Worm (Caenorhabditis elegans): Measurements from ENCODE around the gene Y34B4A.2.
A peak's percentile ranks its signal among the peaks of the same experiment; 100 is the strongest.

The Y34B4A.2 gene

ce11 chrX:5311174-5311573, 31.9 kb downstream of the Y34B4A.2 start:
- TF ChIP-seq cebp-1 (GFP tag; IDR thresholded peaks at IDR 0.05) (no peak), cebp-1 (tag; optimal IDR thresholded peaks at IDR 0.05) (no peak), zfh-2 (GFP tag; conservative IDR thresholded peaks at IDR 0.05) (no peak), F57A8.1 (GFP tag; optimal IDR thresholded peaks at IDR 0.05) (no peak), tbx-9 (tag; optimal IDR thresholded peaks at IDR 0.05; ENCODE audit: borderline replicate concordance) (no peak), hmg-20 (GFP tag; IDR thresholded peaks at IDR 0.05) (no peak), hrde-1 (tag; optimal IDR thresholded peaks at IDR 0.05; ENCODE audit: borderline replicate concordance) (no peak)

- TF ChIP-seq unc-62 (GFP tag; optimal IDR thresholded peaks at IDR 0.05) (no peak), madf-3 (GFP tag; IDR thresholded peaks at IDR 0.05) (0 out of 2 replicates have a peak, but pooled peaks have one; percentile 22), mcd-1 (GFP tag; IDR thresholded peaks at IDR 0.05) (no peak), ama-1 (optimal IDR thresholded peaks at IDR 0.05) (no peak), ama-1 (GFP tag; optimal IDR thresholded peaks at IDR 0.05) (peak; percentile 77 to 84), ztf-6 (GFP tag; IDR thresholded peaks at IDR 0.05) (no peak), ZK185.1 (tag; optimal IDR thresholded peaks at IDR 0.05; ENCODE audit: poor library complexity, severe bottlenecking) (peak; percentile 84), lag-1 (GFP tag; IDR thresholded peaks at IDR 0.05) (0 out of 2 replicates have a peak, but pooled peaks have one; percentile 36), nhr-27 (tag; optimal IDR thresholded peaks at IDR 0.05) (no peak), egrh-3 (GFP tag; IDR thresholded peaks at IDR 0.05) (no peak), hmg-20 (GFP tag; IDR thresholded peaks at IDR 0.05) (peak; percentile 76), nhr-120 (GFP tag; IDR thresholded peaks at IDR 0.05) (0 out of 2 replicates have a peak, but pooled peaks have one; percentile 36), snpc-3.4 (tag; optimal IDR thresholded peaks at IDR 0.05) (peak; percentile 86), C17E4.6 (GFP tag; IDR thresholded peaks at IDR 0.05) (no peak), attf-6 (GFP tag; IDR thresholded peaks at IDR 0.05) (no peak), lin-35 (GFP tag; optimal IDR thresholded peaks at IDR 0.05) (peak in 1 of 3 experiments; percentile 57), B0336.3 (GFP tag; IDR thresholded peaks at IDR 0.05) (no peak), madf-6 (GFP tag; IDR thresholded peaks at IDR 0.05) (no peak), ztf-22 (GFP tag; optimal IDR thresholded peaks at IDR 0.05) (no peak), ets-4 (GFP tag; optimal IDR thresholded peaks at IDR 0.05) (no peak), dox-1 (GFP tag; IDR thresholded peaks at IDR 0.05) (no peak), rec-8 (tag; optimal IDR thresholded peaks at IDR 0.05) (peak; percentile 42 to 63), ceh-40 (GFP tag; IDR thresholded peaks at IDR 0.05) (peak; percentile 79), ztf-3 (GFP tag; optimal IDR thresholded peaks at IDR 0.05) (no peak), nfyb-1 (GFP tag; IDR thresholded peaks at IDR 0.05) (no peak), hlh-12 (tag; optimal IDR thresholded peaks at IDR 0.05) (no peak), lin-26 (GFP tag; IDR thresholded peaks at IDR 0.05) (peak; percentile 85), aptf-3 (GFP tag; IDR thresholded peaks at IDR 0.05) (no peak; the same call in 1 of the 2 replicates), mel-28 (tag; optimal IDR thresholded peaks at IDR 0.05; ENCODE audit: borderline replicate concordance) (no peak), let-607 (tag; optimal IDR thresholded peaks at IDR 0.05) (peak; percentile 15 to 31), hrde-1 (tag; optimal IDR thresholded peaks at IDR 0.05; ENCODE audit: borderline replicate concordance) (no peak), nhr-90 (tag; optimal IDR thresholded peaks at IDR 0.05) (no peak), ceh-100 (GFP tag; IDR thresholded peaks at IDR 0.05) (no peak), F33H1.4 (GFP tag; IDR thresholded peaks at IDR 0.05) (0 out of 2 replicates have a peak, but pooled peaks have one; percentile 26), snpc-1.3 (tag; optimal IDR thresholded peaks at IDR 0.05; ENCODE audit: insufficient read depth) (peak; percentile 71), ztf-18 (tag; optimal IDR thresholded peaks at IDR 0.05) (peak; percentile 27), ztf-25 (GFP tag; IDR thresholded peaks at IDR 0.05) (peak; percentile 89; the same call in 1 of the 2 replicates), aptf-2 (GFP tag; conservative IDR thresholded peaks at IDR 0.05) (peak; percentile 50; the same call in 1 of the 2 replicates), Y67H2A.10 (GFP tag; conservative IDR thresholded peaks at IDR 0.05) (no peak), athp-1 (tag; optimal IDR thresholded peaks at IDR 0.05) (no peak)
These were observed 40.0 kb downstream of the Y34B4A.2 start for ce11 chrX:5319214-5319838.
